Worm (Caenorhabditis elegans) whole organism, young adult: ENCODE results near the gene C25D7.15.
A peak's percentile ranks its signal among the peaks of the same experiment; 100 is the strongest.

ENCODE experiments used
- F10E7.11 ChIP-seq: sonication (generic microtip); optimal IDR thresholded peaks from 2 replicates; lab custom pipeline; 2017; ENCODE audit warnings: mild to moderate bottlenecking, missing genetic modification characterization, moderate library complexity, missing compliant biosample characterization
- F22D6.2 ChIP-seq: sonication (generic microtip); optimal IDR thresholded peaks from 2 replicates; lab custom pipeline; 2016; ENCODE audit warnings: mild to moderate bottlenecking, missing genetic modification characterization, missing compliant biosample characterization
- F33H1.4 ChIP-seq: fragments of 200-800 bp; sonication (Bioruptor generic); IDR thresholded peaks from 2 replicates; pipeline ENCODE4 v1.3.6; 2022; ENCODE audit warnings: missing genetic modification reagents, missing genetic modification characterization, missing compliant biosample characterization
- F37B4.10 ChIP-seq: fragments of 200-800 bp; sonication (Bioruptor generic); IDR thresholded peaks from 2 replicates; pipeline ENCODE4 v1.3.6; 2022; ENCODE audit warnings: missing genetic modification characterization, missing compliant biosample characterization
- F39B2.1 ChIP-seq: fragments of 200-800 bp; sonication (Bioruptor generic); IDR thresholded peaks from 2 replicates; pipeline ENCODE4 v1.3.6; 2022; ENCODE audit warnings: missing genetic modification reagents, missing genetic modification characterization, missing compliant biosample characterization
- F52B5.7 ChIP-seq: sonication (generic microtip); optimal IDR thresholded peaks from 2 replicates; lab custom pipeline; 2016; ENCODE audit warnings: mild to moderate bottlenecking, missing genetic modification characterization, missing compliant biosample characterization
- F57C9.4 ChIP-seq: sonication (generic microtip); optimal IDR thresholded peaks from 2 replicates; lab custom pipeline; 2017; ENCODE audit warnings: mild to moderate bottlenecking, missing genetic modification characterization, missing compliant biosample characterization
- K12H6.12 ChIP-seq: fragments of 200-800 bp; sonication (Bioruptor generic); optimal IDR thresholded peaks from 2 replicates; lab custom pipeline; 2018; ENCODE audit warnings: mild to moderate bottlenecking, missing genetic modification characterization, missing compliant biosample characterization
- T07F8.4 ChIP-seq: sonication (generic microtip); optimal IDR thresholded peaks from 2 replicates; lab custom pipeline; 2016; ENCODE audit warnings: mild to moderate bottlenecking, missing genetic modification characterization, moderate library complexity, missing compliant biosample characterization
- T26A5.8 ChIP-seq: sonication (generic microtip); optimal IDR thresholded peaks from 2 replicates; lab custom pipeline; 2016; ENCODE audit warnings: missing genetic modification characterization, missing compliant biosample characterization
- Y56A3A.18 ChIP-seq: fragments of 200-800 bp; sonication (Bioruptor generic); IDR thresholded peaks from 2 replicates; pipeline ENCODE4 v1.3.6; 2022; ENCODE audit warnings: missing genetic modification reagents, missing genetic modification characterization, missing compliant biosample characterization
- atf-7 ChIP-seq: sonication (generic microtip); optimal IDR thresholded peaks from 2 replicates; lab custom pipeline; 2017; ENCODE audit warnings: mild to moderate bottlenecking, missing genetic modification characterization, missing compliant biosample characterization
- athp-1 ChIP-seq: sonication (generic microtip); optimal IDR thresholded peaks from 2 replicates; lab custom pipeline; 2017; ENCODE audit warnings: mild to moderate bottlenecking, missing genetic modification characterization, missing compliant biosample characterization
- attf-3 ChIP-seq: fragments of 200-800 bp; sonication (Bioruptor generic); conservative IDR thresholded peaks from 2 replicates; pipeline ENCODE4 v1.3.6; 2022; ENCODE audit warnings: missing genetic modification reagents, missing genetic modification characterization, missing compliant biosample characterization
- attf-6 ChIP-seq: fragments of 200-800 bp; sonication (Bioruptor generic); IDR thresholded peaks from 2 replicates; pipeline ENCODE4 v1.3.6; 2022; ENCODE audit warnings: missing genetic modification reagents, missing genetic modification characterization, missing compliant biosample characterization
- ceh-27 ChIP-seq: fragments of 200-800 bp; sonication (Bioruptor generic); optimal IDR thresholded peaks from 2 replicates; lab custom pipeline; 2018; ENCODE audit warnings: mild to moderate bottlenecking, missing genetic modification characterization, moderate library complexity, missing compliant biosample characterization
- ceh-58 ChIP-seq: fragments of 200-800 bp; sonication (Bioruptor generic); IDR thresholded peaks from 2 replicates; pipeline ENCODE4 v1.3.6; 2022; ENCODE audit warnings: missing genetic modification characterization, missing compliant biosample characterization
- dox-1 ChIP-seq: fragments of 200-800 bp; sonication (Bioruptor generic); IDR thresholded peaks from 2 replicates; pipeline ENCODE4 v1.3.6; 2022; ENCODE audit warnings: missing genetic modification reagents, missing genetic modification characterization, missing compliant biosample characterization
- egrh-3 ChIP-seq: fragments of 200-800 bp; sonication (Bioruptor generic); IDR thresholded peaks from 2 replicates; pipeline ENCODE4 v1.3.6; 2022; ENCODE audit warnings: missing genetic modification reagents, missing genetic modification characterization, missing compliant biosample characterization
- ekl-4 ChIP-seq: fragments of 200-800 bp; sonication (Bioruptor generic); IDR thresholded peaks from 2 replicates; pipeline ENCODE4 v1.3.6; 2022; ENCODE audit warnings: missing genetic modification reagents, missing genetic modification characterization, missing compliant biosample characterization
- gei-17 ChIP-seq: fragments of 200-800 bp; sonication (Bioruptor generic); optimal IDR thresholded peaks from 2 replicates; lab custom pipeline; 2018; ENCODE audit warnings: mild to moderate bottlenecking, missing genetic modification characterization, missing compliant biosample characterization
- him-1 ChIP-seq: sonication (generic microtip); optimal IDR thresholded peaks from 2 replicates; lab custom pipeline; 2016; ENCODE audit warnings: missing genotype, missing genetic modification reagents, missing genetic modification characterization, missing compliant biosample characterization
- hlh-12 ChIP-seq: sonication (generic microtip); optimal IDR thresholded peaks from 2 replicates; lab custom pipeline; 2016; ENCODE audit warnings: missing genetic modification characterization, missing compliant biosample characterization
- hmg-1.2 ChIP-seq: fragments of 200-800 bp; sonication (Bioruptor generic); IDR thresholded peaks from 2 replicates; pipeline ENCODE4 v1.3.6; 2022; ENCODE audit warnings: missing genetic modification reagents, missing genetic modification characterization, missing compliant biosample characterization
- hrde-1 ChIP-seq: sonication (generic microtip); optimal IDR thresholded peaks from 2 replicates; lab custom pipeline; 2016; ENCODE audit warnings: missing genetic modification characterization, mild to moderate bottlenecking, missing compliant biosample characterization, moderate library complexity, missing genotype, missing genetic modification reagents, borderline replicate concordance
- hsf-1 ChIP-seq: fragments of 200-800 bp; sonication (Bioruptor generic); IDR thresholded peaks from 2 replicates; pipeline ENCODE4 v1.3.6; 2022; ENCODE audit warnings: missing genetic modification reagents, missing genetic modification characterization, missing compliant biosample characterization
- lin-35 ChIP-seq, 3 experiments: fragments of 150-350 bp in 2 of 3; sonication (generic microtip) in 1 of 3; optimal IDR thresholded peaks; 2 replicates each; lab custom pipeline; 2014 to 2018; ENCODE audit warnings: missing biosample characterization in 3 of 3, missing genetic modification characterization in 3 of 3, missing genetic modification reagents in 3 of 3
- lin-40 ChIP-seq: sonication (generic microtip); optimal IDR thresholded peaks from 2 replicates; lab custom pipeline; 2016; ENCODE audit warnings: missing genetic modification characterization, mild to moderate bottlenecking, missing compliant biosample characterization, missing genotype, missing genetic modification reagents
- lsl-1 ChIP-seq: fragments of 200-800 bp; sonication (Bioruptor generic); optimal IDR thresholded peaks from 2 replicates; lab custom pipeline; 2018; ENCODE audit warnings: mild to moderate bottlenecking, missing genetic modification characterization, moderate library complexity, missing compliant biosample characterization
- madf-10 ChIP-seq: sonication (generic microtip); optimal IDR thresholded peaks from 2 replicates; lab custom pipeline; 2016; ENCODE audit warnings: mild to moderate bottlenecking, missing genetic modification characterization, missing compliant biosample characterization
- madf-6 ChIP-seq: fragments of 200-800 bp; sonication (Bioruptor generic); IDR thresholded peaks from 2 replicates; pipeline ENCODE4 v1.3.6; 2022; ENCODE audit warnings: missing genetic modification reagents, missing genetic modification characterization, missing compliant biosample characterization
- mel-28 ChIP-seq: sonication (generic microtip); optimal IDR thresholded peaks from 2 replicates; lab custom pipeline; 2016; ENCODE audit warnings: borderline replicate concordance, mild to moderate bottlenecking, missing genetic modification characterization, missing compliant biosample characterization
- nfya-1 ChIP-seq: sonication (generic microtip); optimal IDR thresholded peaks from 2 replicates; lab custom pipeline; 2017; ENCODE audit warnings: antibody characterized with exemption, missing compliant biosample characterization, missing genetic modification characterization, borderline replicate concordance; ENCODE audit not compliant: insufficient read depth
- nhr-120 ChIP-seq: fragments of 200-800 bp; sonication (Bioruptor generic); IDR thresholded peaks from 2 replicates; pipeline ENCODE4 v1.3.6; 2022; ENCODE audit warnings: missing genetic modification characterization, missing compliant biosample characterization
- nhr-179 ChIP-seq: sonication (generic microtip); optimal IDR thresholded peaks from 2 replicates; lab custom pipeline; 2016; ENCODE audit warnings: mild to moderate bottlenecking, missing genetic modification characterization, missing compliant biosample characterization
- nhr-27 ChIP-seq: fragments of 200-800 bp; sonication (Bioruptor generic); optimal IDR thresholded peaks from 2 replicates; lab custom pipeline; 2018; ENCODE audit warnings: mild to moderate bottlenecking, missing genetic modification characterization, moderate library complexity, missing compliant biosample characterization
- nhr-90 ChIP-seq: sonication (generic microtip); optimal IDR thresholded peaks from 2 replicates; lab custom pipeline; 2016; ENCODE audit warnings: missing genotype, mild to moderate bottlenecking, missing genetic modification characterization, missing compliant biosample characterization
- rec-8 ChIP-seq, 2 experiments: sonication (generic microtip); optimal IDR thresholded peaks; 2 replicates each; lab custom pipeline; 2016; ENCODE audit warnings: mild to moderate bottlenecking in 2 of 2, missing genetic modification characterization in 2 of 2, missing genetic modification reagents in 2 of 2, missing genotype in 2 of 2, missing biosample characterization in 1 of 2, missing compliant biosample characterization in 1 of 2, moderate library complexity in 1 of 2
- snpc-1.1 ChIP-seq: sonication (generic microtip); optimal IDR thresholded peaks from 2 replicates; lab custom pipeline; 2017; ENCODE audit warnings: missing genetic modification characterization, mild to moderate bottlenecking, missing compliant biosample characterization, antibody characterized with exemption, moderate library complexity, missing genotype, missing genetic modification reagents; ENCODE audit not compliant: insufficient read depth
- sptf-2 ChIP-seq: fragments of 200-800 bp; sonication (Bioruptor generic); optimal IDR thresholded peaks from 2 replicates; lab custom pipeline; 2018; ENCODE audit warnings: mild to moderate bottlenecking, missing genetic modification characterization, missing compliant biosample characterization
- tbp1 ChIP-seq: fragments of 200-800 bp; sonication (Bioruptor generic); optimal IDR thresholded peaks from 2 replicates; lab custom pipeline; 2018; ENCODE audit warnings: mild to moderate bottlenecking, missing genetic modification characterization, missing compliant biosample characterization
- tlf-1 ChIP-seq: fragments of 200-800 bp; sonication (Bioruptor generic); optimal IDR thresholded peaks from 2 replicates; lab custom pipeline; 2018; ENCODE audit warnings: mild to moderate bottlenecking, missing genetic modification characterization, missing compliant biosample characterization
- xnd-1 ChIP-seq: sonication (generic microtip); optimal IDR thresholded peaks from 2 replicates; lab custom pipeline; 2016; ENCODE audit warnings: missing genotype, missing genetic modification reagents, missing genetic modification characterization, missing compliant biosample characterization
- ztf-25 ChIP-seq: fragments of 200-800 bp; sonication (Bioruptor generic); IDR thresholded peaks from 2 replicates; pipeline ENCODE4 v1.3.6; 2022; ENCODE audit warnings: missing genetic modification reagents, missing genetic modification characterization, missing compliant biosample characterization
- ztf-26 ChIP-seq: sonication (generic microtip); optimal IDR thresholded peaks from 2 replicates; lab custom pipeline; 2017; ENCODE audit warnings: missing genetic modification characterization, missing compliant biosample characterization
- ztf-28 ChIP-seq: fragments of 200-800 bp; sonication (Bioruptor generic); IDR thresholded peaks from 2 replicates; pipeline ENCODE4 v1.3.6; 2022; ENCODE audit warnings: missing genetic modification reagents, missing genetic modification characterization, missing compliant biosample characterization
- ztf-3 ChIP-seq: fragments of 200-800 bp; sonication (Bioruptor generic); optimal IDR thresholded peaks from 2 replicates; lab custom pipeline; 2018; ENCODE audit warnings: mild to moderate bottlenecking, missing genetic modification characterization, missing compliant biosample characterization
- ztf-6 ChIP-seq: fragments of 200-800 bp; sonication (Bioruptor generic); IDR thresholded peaks from 2 replicates; pipeline ENCODE4 v1.3.6; 2022; ENCODE audit warnings: missing genetic modification reagents, missing genetic modification characterization, missing compliant biosample characterization

Gene C25D7.15

ce11 chrV:15012542-15013301 lies 46.9 kb upstream of the C25D7.15 start (continued):
- TF ChIP-seq nhr-120 (GFP tag; lab: Robert Waterston, UW) (no peak), snpc-1.1 (no peak), athp-1 (tag; lab: Kevin White, UChicago) (no peak), lin-35 (GFP tag; optimal IDR thresholded peaks at IDR 0.05; lab: Kevin White, UChicago) (no peak), F10E7.11 (tag; lab: Kevin White, UChicago) (no peak), K12H6.12 (no peak), lsl-1 (GFP tag; lab: Kevin White, UChicago) (peak; percentile 17), attf-3 (GFP tag; lab: Robert Waterston, UW) (no peak; the same call in 1 of the 2 replicates), nhr-179 (tag; lab: Kevin White, UChicago) (no peak), madf-6 (0 out of 2 replicates have a peak, but pooled peaks have one; percentile 34), Y56A3A.18 (GFP tag; lab: Robert Waterston, UW) (no peak), atf-7 (no peak), gei-17 (no peak), ztf-6 (no peak), mel-28 (tag; lab: Kevin White, UChicago) (no peak), him-1 (tag; lab: Kevin White, UChicago) (peak; percentile 65), sptf-2 (no peak), rec-8 (tag; optimal IDR thresholded peaks at IDR 0.05; lab: Kevin White, UChicago) (no peak), ztf-26 (tag; lab: Kevin White, UChicago) (no peak), lin-40 (tag; lab: Kevin White, UChicago) (no peak), F37B4.10 (GFP tag; lab: Robert Waterston, UW) (no peak), F22D6.2 (tag; lab: Kevin White, UChicago) (no peak), egrh-3 (no peak), nfya-1 (no peak), tbp1 (peak; percentile 88), hsf-1 (GFP tag; lab: Robert Waterston, UW) (no peak), hlh-12 (tag; lab: Kevin White, UChicago) (no peak), attf-6 (GFP tag; lab: Robert Waterston, UW) (no peak), hrde-1 (tag; lab: Kevin White, UChicago) (no peak), T26A5.8 (no peak), ceh-58 (no peak), ztf-28 (GFP tag; lab: Robert Waterston, UW) (no peak), T07F8.4 (tag; lab: Kevin White, UChicago) (no peak), ekl-4 (GFP tag; lab: Robert Waterston, UW) (no peak), ztf-3 (GFP tag; lab: Kevin White, UChicago) (no peak), dox-1 (GFP tag; lab: Robert Waterston, UW) (0 out of 2 replicates have a peak, but pooled peaks have one; percentile 29), ztf-25 (no peak), tlf-1 (GFP tag; lab: Kevin White, UChicago) (no peak), F52B5.7 (tag; lab: Kevin White, UChicago) (no peak), madf-10 (tag; lab: Kevin White, UChicago) (no peak), xnd-1 (tag; lab: Kevin White, UChicago) (no peak), F57C9.4 (no peak), hmg-1.2 (GFP tag; lab: Robert Waterston, UW) (peak; percentile 46), nhr-27 (no peak), F39B2.1 (GFP tag; lab: Robert Waterston, UW) (no peak), ceh-27 (GFP tag; lab: Kevin White, UChicago) (no peak), nhr-90 (tag; lab: Kevin White, UChicago) (no peak), F33H1.4 (no peak)
